Worm (Caenorhabditis elegans) whole organism, midembryonic: Measurements from ENCODE around the gene C23H5.8.

Source experiments
- T22C8.4 ChIP-seq: fragments of 200-800 bp; sonication (Bioruptor generic); IDR thresholded peaks from 2 replicates; pipeline ENCODE4 v1.3.6; 2022; ENCODE audit warnings: missing genetic modification characterization, missing compliant biosample characterization
- cog-1 ChIP-seq: sonication (generic microtip); optimal IDR thresholded peaks from 2 replicates; lab custom pipeline; 2016; ENCODE audit warnings: missing genetic modification characterization, missing compliant biosample characterization
- flt-1 ChIP-seq: fragments of 200-800 bp; sonication (Bioruptor generic); IDR thresholded peaks from 2 replicates; pipeline ENCODE4 v1.3.6; 2022; ENCODE audit warnings: missing genetic modification characterization, missing compliant biosample characterization
- klf-2 ChIP-seq: fragments of 200-800 bp; sonication (Bioruptor generic); conservative IDR thresholded peaks from 2 replicates; pipeline ENCODE4 v1.3.6; 2022; ENCODE audit warnings: missing genetic modification reagents, missing genetic modification characterization, missing compliant biosample characterization
- med-1 ChIP-seq: sonication (generic microtip); optimal IDR thresholded peaks from 2 replicates; lab custom pipeline; 2017; ENCODE audit warnings: missing genetic modification characterization, mild to moderate bottlenecking, missing compliant biosample characterization, antibody characterized with exemption, missing genetic modification reagents; ENCODE audit not compliant: insufficient read depth
- ref-1 ChIP-seq: fragments of 200-800 bp; sonication (Bioruptor generic); conservative IDR thresholded peaks from 2 replicates; pipeline ENCODE4 v1.3.6; 2022; ENCODE audit warnings: missing genetic modification reagents, missing genetic modification characterization, missing compliant biosample characterization
- tab-1 ChIP-seq: fragments of 200-800 bp; sonication (Bioruptor generic); IDR thresholded peaks from 2 replicates; pipeline ENCODE4 v1.3.6; 2022; ENCODE audit warnings: missing genetic modification characterization, missing compliant biosample characterization
- ztf-23 ChIP-seq: fragments of 200-800 bp; sonication (Bioruptor generic); IDR thresholded peaks from 2 replicates; pipeline ENCODE4 v1.3.6; 2022; ENCODE audit warnings: missing genetic modification reagents, missing genetic modification characterization, missing compliant biosample characterization

- TF ChIP-seq flt-1 (GFP tag; lab: Robert Waterston, UW) = no peak
- no peak for TF ChIP-seq klf-2 (GFP tag; lab: Robert Waterston, UW)
- no peak for TF ChIP-seq ref-1 (GFP tag; lab: Robert Waterston, UW)
- no peak for TF ChIP-seq ztf-23 (GFP tag; lab: Robert Waterston, UW)
- no peak for TF ChIP-seq cog-1 (tag; lab: Kevin White, UChicago)
- TF ChIP-seq tab-1 = no peak
- no peak for TF ChIP-seq T22C8.4 (GFP tag; lab: Robert Waterston, UW)
- no peak for TF ChIP-seq med-1 (GFP tag; lab: Kevin White, UChicago)
These were observed 29.5 kb downstream of the C23H5.8 start, which contains the start of gene mca-2 for ce11 chrIV:2083734-2084133.
